Worm (Caenorhabditis elegans): ENCODE results near the gene Y116A8C.9.

- TF ChIP-seq alr-1 (tag; optimal IDR thresholded peaks at IDR 0.05; ENCODE audit: borderline replicate concordance) (no peak), lin-35 (GFP tag; optimal IDR thresholded peaks at IDR 0.05) (no peak), mep-1 (tag; optimal IDR thresholded peaks at IDR 0.05) (no peak), unc-62 (GFP tag; optimal IDR thresholded peaks at IDR 0.05) (no peak), elt-3 (tag; optimal IDR thresholded peaks at IDR 0.05) (no peak), grh-1 (GFP tag; IDR thresholded peaks at IDR 0.05) (no peak), fkh-10 (GFP tag; optimal IDR thresholded peaks at IDR 0.05) (no peak), pqm-1 (tag; optimal IDR thresholded peaks at IDR 0.05) (no peak)
Observed at ce11 chrIV:16962445-16962844, 15.8 kb upstream of the Y116A8C.9 start.
